Fruit fly (Drosophila melanogaster) whole organism: ENCODE measurements around the gene Lamtor3.

Experiments used
- CG8478 ChIP-seq: fragments of >200 bp; optimal IDR thresholded peaks from 2 replicates; lab custom pipeline; 2018; ENCODE audit warnings: inconsistent platforms
- Dll ChIP-seq: fragments of >200 bp; optimal IDR thresholded peaks from 2 replicates; lab custom pipeline; 2017
- EcR ChIP-seq, 2 experiments: fragments of >200 bp; optimal IDR thresholded peaks; 2 replicates each; lab custom pipeline; 2017; ENCODE audit warnings: missing biosample characterization in 2 of 2, missing genetic modification characterization in 2 of 2, missing genetic modification reagents in 2 of 2
- pan ChIP-seq: fragments of >200 bp; optimal IDR thresholded peaks from 2 replicates; lab custom pipeline; 2017
- psq ChIP-seq: fragments of >200 bp; optimal IDR thresholded peaks from 2 replicates; lab custom pipeline; 2017
- usp ChIP-seq: fragments of >200 bp; optimal IDR thresholded peaks from 2 replicates; lab custom pipeline; 2017; ENCODE audit warnings: missing biosample characterization, missing genetic modification characterization, mixed read lengths

DNA sequence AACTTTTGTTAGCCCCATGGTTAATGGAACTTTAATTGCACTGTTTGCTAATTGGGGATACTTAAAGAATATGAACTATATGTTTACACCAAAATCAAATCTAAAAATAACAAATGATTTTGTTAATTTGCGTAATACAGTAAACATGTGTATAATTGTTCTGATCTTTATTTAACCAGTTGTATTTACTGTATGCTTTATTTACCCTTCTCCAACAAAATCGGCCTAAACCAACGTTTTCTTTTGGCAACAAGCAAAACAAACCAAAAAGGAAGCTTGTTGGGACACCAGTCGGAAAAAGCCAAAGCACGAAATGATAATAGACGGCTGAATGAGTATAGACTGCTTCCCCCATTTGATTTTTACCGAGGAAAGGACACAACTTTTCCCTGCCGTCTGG, 10.4 kb upstream of the Lamtor3 start:
- no peak for TF ChIP-seq CG8478 (lab: Kevin White, UChicago)
- TF ChIP-seq psq (lab: Kevin White, UChicago) = no peak
- no peak for TF ChIP-seq pan
- TF ChIP-seq Dll (lab: Kevin White, UChicago) = no peak
- no peak for TF ChIP-seq EcR (GFP tag; optimal IDR thresholded peaks at IDR 0.05; lab: Kevin White, UChicago)
- TF ChIP-seq usp (GFP tag; lab: Kevin White, UChicago) = no peak
